Worm (Caenorhabditis elegans) whole organism, L2 larva: Measurements from ENCODE around the gene math-33.

ENCODE experiments used
- aly-2 ChIP-seq: fragments of 150-350 bp; optimal IDR thresholded peaks from 2 replicates; lab custom pipeline; 2014; ENCODE audit warnings: missing biosample characterization, missing genetic modification characterization
- ceh-82 ChIP-seq: fragments of 150-350 bp; optimal IDR thresholded peaks from 2 replicates; lab custom pipeline; 2014; ENCODE audit warnings: missing biosample characterization, missing genetic modification characterization
- dmd-4 ChIP-seq: sonication (generic microtip); optimal IDR thresholded peaks from 2 replicates; lab custom pipeline; 2017; ENCODE audit warnings: missing biosample characterization, missing genetic modification characterization
- lsy-2 ChIP-seq, 2 experiments: fragments of 150-350 bp in 1 of 2; sonication (generic microtip) in 1 of 2; optimal IDR thresholded peaks; 2 replicates each; lab custom pipeline; 2014 to 2017; ENCODE audit warnings: missing biosample characterization in 2 of 2, missing genetic modification characterization in 2 of 2
- nhr-12 ChIP-seq: fragments of 150-350 bp; optimal IDR thresholded peaks from 2 replicates; lab custom pipeline; 2014; ENCODE audit warnings: missing biosample characterization, missing genetic modification characterization
- peb-1 ChIP-seq: fragments of 150-350 bp; optimal IDR thresholded peaks from 2 replicates; lab custom pipeline; 2014; ENCODE audit warnings: missing biosample characterization, missing genetic modification characterization
- snpc-4 ChIP-seq: fragments of 150-350 bp; optimal IDR thresholded peaks from 2 replicates; lab custom pipeline; 2014; ENCODE audit warnings: missing biosample characterization, missing genetic modification characterization

DNA sequence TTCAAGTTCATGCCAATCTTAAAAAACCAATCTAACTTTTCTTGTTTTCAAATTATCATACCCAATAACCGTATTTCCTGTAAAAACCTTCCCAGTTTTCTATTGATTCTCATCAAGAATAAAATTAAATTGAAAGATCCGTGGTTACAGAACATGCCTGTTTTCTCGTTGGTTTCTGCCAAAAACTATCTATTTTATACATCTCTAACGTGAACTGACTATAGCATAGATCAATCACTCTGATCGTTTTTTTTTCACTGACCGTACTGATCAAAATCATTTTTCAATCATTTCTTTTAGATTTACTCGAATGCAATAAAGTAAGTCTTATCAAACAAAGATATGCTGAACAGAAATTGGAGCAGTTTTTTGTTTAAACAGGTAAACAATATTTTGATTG, 11.2 kb downstream of the math-33 start, which contains the start of gene C06H2.2:
- TF ChIP-seq peb-1 (tag; lab: Kevin White, UChicago) (no peak), snpc-4 (tag; lab: Kevin White, UChicago) (no peak), lsy-2 (tag; optimal IDR thresholded peaks at IDR 0.05; lab: Kevin White, UChicago) (no peak), nhr-12 (tag; lab: Kevin White, UChicago) (no peak), aly-2 (tag; lab: Kevin White, UChicago) (no peak), dmd-4 (tag; lab: Kevin White, UChicago) (no peak), ceh-82 (tag; lab: Kevin White, UChicago) (no peak)
